Worm (Caenorhabditis elegans) whole organism, midembryonic: ENCODE data around the gene C50F4.4.
A peak's percentile ranks its signal among the peaks of the same experiment; 100 is the strongest.

Source experiments
- T22C8.4 ChIP-seq: fragments of 200-800 bp; sonication (Bioruptor generic); IDR thresholded peaks from 2 replicates; pipeline ENCODE4 v1.3.6; 2022; ENCODE audit warnings: missing genetic modification characterization, missing compliant biosample characterization
- cog-1 ChIP-seq: sonication (generic microtip); optimal IDR thresholded peaks from 2 replicates; lab custom pipeline; 2016; ENCODE audit warnings: missing genetic modification characterization, missing compliant biosample characterization
- flt-1 ChIP-seq: fragments of 200-800 bp; sonication (Bioruptor generic); IDR thresholded peaks from 2 replicates; pipeline ENCODE4 v1.3.6; 2022; ENCODE audit warnings: missing genetic modification characterization, missing compliant biosample characterization
- klf-2 ChIP-seq: fragments of 200-800 bp; sonication (Bioruptor generic); conservative IDR thresholded peaks from 2 replicates; pipeline ENCODE4 v1.3.6; 2022; ENCODE audit warnings: missing genetic modification reagents, missing genetic modification characterization, missing compliant biosample characterization
- med-1 ChIP-seq: sonication (generic microtip); optimal IDR thresholded peaks from 2 replicates; lab custom pipeline; 2017; ENCODE audit warnings: missing genetic modification characterization, mild to moderate bottlenecking, missing compliant biosample characterization, antibody characterized with exemption, missing genetic modification reagents; ENCODE audit not compliant: insufficient read depth
- ref-1 ChIP-seq: fragments of 200-800 bp; sonication (Bioruptor generic); conservative IDR thresholded peaks from 2 replicates; pipeline ENCODE4 v1.3.6; 2022; ENCODE audit warnings: missing genetic modification reagents, missing genetic modification characterization, missing compliant biosample characterization
- tab-1 ChIP-seq: fragments of 200-800 bp; sonication (Bioruptor generic); IDR thresholded peaks from 2 replicates; pipeline ENCODE4 v1.3.6; 2022; ENCODE audit warnings: missing genetic modification characterization, missing compliant biosample characterization
- ztf-23 ChIP-seq: fragments of 200-800 bp; sonication (Bioruptor generic); IDR thresholded peaks from 2 replicates; pipeline ENCODE4 v1.3.6; 2022; ENCODE audit warnings: missing genetic modification reagents, missing genetic modification characterization, missing compliant biosample characterization
- ztf-29 ChIP-seq: fragments of 200-800 bp; sonication (Bioruptor generic); IDR thresholded peaks from 2 replicates; pipeline ENCODE4 v1.3.6; 2022; ENCODE audit warnings: missing genetic modification reagents, missing genetic modification characterization, missing compliant biosample characterization

The C50F4.4 gene

DNA sequence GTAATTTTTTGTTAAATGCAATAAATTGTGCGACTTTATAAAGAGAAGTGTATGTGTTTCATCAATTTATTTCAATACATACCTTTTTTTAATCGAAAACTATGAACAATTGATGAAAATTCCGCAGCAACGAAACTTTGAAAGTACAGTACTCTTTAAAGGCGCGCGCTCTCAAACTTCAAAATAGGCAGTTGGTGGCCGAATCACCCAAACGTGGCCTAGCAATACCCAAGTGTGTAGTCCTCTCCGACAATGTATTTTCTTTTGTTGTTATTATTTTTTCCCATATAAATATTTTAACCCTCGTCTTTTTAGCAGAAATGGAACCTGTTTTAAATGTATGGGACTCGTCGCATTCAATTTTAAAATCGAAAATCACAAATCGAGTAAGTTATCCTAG, at the start of gene C50F4.4:
Gene C50F4.4, plus strand, starts transcription at position 267 of the 400 bp plus-strand sequence.
- TF ChIP-seq flt-1 (GFP tag; lab: Robert Waterston, UW) = no peak
- TF ChIP-seq med-1 (GFP tag; lab: Kevin White, UChicago) = no peak
- no peak for TF ChIP-seq T22C8.4
- TF ChIP-seq ztf-29 (GFP tag; lab: Robert Waterston, UW) = no peak
- no peak for TF ChIP-seq tab-1 (GFP tag; lab: Robert Waterston, UW)
- TF ChIP-seq ztf-23 (GFP tag; lab: Robert Waterston, UW) = 0 out of 2 replicates have a peak, but pooled peaks have one; percentile 15

DNA sequence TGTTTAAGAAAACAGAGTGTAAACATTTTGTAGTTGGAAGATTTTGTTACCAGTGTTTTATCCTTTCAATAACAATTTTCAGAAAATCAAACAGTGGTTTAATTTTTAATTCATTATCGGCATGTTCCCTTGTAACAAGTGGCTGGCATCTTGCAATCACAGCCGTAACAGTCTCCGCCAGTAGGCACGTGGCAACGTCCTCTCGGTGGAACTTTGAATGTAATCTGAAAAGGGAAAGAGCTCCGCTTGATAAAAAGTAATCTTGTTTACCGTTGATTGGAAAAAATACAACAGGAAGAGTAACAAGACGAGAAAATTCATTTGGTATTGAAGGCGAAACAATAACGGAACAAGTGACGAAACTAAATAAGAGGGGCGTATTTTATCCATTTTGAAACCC, 47.2 kb upstream of the C50F4.4 start, which contains the start of gene K06A4.10:
Gene K06A4.10, minus strand, starts transcription at position 390 of the 400 bp plus-strand sequence.
- no peak for TF ChIP-seq T22C8.4
- no peak for TF ChIP-seq ref-1 (GFP tag; lab: Robert Waterston, UW)
- no peak for TF ChIP-seq flt-1 (GFP tag; lab: Robert Waterston, UW)
- no peak for TF ChIP-seq cog-1
- no peak for TF ChIP-seq klf-2 (GFP tag; lab: Robert Waterston, UW)
- TF ChIP-seq ztf-23 (GFP tag; lab: Robert Waterston, UW) = no peak
- TF ChIP-seq tab-1 (GFP tag; lab: Robert Waterston, UW) = no peak
- TF ChIP-seq med-1 (GFP tag; lab: Kevin White, UChicago) = no peak
- TF ChIP-seq ztf-29 (GFP tag; lab: Robert Waterston, UW) = no peak

DNA sequence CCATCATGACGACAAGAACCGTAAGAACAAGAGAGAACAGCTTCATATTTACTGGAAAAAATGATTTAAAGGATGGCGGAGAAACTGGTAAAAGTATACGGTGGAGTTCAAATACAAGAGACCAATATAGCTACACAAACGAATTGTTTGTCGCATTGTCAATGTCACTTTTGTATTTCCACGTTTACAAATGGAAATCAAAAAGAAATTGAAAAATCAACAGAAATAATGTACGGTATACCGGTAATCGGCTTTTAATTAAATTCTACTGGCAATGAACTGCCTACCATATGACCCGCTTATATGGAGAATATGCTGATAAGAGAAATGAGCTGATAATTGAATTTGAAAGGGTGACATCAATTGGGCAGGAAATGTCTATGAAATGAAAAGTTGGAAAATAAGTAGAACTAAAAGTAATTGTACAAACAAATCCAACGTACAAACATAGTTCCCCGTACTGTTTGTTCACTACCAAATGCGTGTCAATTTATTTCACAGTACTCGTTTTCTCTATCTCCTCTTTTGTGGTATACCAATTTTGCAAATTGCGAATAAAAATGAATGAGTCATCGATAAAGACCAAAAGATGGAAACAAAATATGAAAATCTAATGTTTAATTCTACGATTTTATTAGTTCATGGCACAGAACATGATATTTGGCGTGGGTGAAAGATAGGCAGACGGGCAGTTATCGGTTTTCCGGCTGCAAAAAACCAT, 45.0 kb upstream of the C50F4.4 start, which contains the start of gene K06A4.7:
Gene K06A4.7, minus strand, starts transcription at position 51 of the 721 bp plus-strand sequence.
- TF ChIP-seq flt-1 (GFP tag; lab: Robert Waterston, UW) (no peak), ztf-23 (GFP tag; lab: Robert Waterston, UW) (no peak), T22C8.4 (no peak), ztf-29 (GFP tag; lab: Robert Waterston, UW) (no peak), klf-2 (GFP tag; lab: Robert Waterston, UW) (no peak), med-1 (GFP tag; lab: Kevin White, UChicago) (no peak), ref-1 (GFP tag; lab: Robert Waterston, UW) (no peak), cog-1 (no peak), tab-1 (GFP tag; lab: Robert Waterston, UW) (no peak)

DNA sequence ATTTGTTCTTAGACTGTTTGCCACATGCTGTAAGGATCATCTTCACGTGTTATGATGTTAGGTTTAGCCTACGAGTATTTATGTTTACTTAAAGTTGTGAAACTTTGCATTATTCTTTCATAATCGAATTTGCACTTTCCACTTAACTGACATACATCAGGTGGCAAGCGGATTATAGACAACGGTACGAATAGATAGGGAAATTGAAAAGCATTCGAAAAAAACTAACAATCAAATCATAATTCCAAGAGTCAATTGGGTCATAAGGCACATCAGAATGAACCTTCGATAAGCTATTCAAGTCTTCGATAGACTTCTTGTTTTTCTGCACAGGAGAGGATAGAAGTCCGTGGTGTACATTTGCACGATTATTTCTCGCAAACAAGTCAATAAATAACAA, 44.1 kb upstream of the C50F4.4 start:
- no peak for TF ChIP-seq T22C8.4
- TF ChIP-seq ztf-23 (GFP tag; lab: Robert Waterston, UW) = no peak
- TF ChIP-seq tab-1 (GFP tag; lab: Robert Waterston, UW) = no peak

ce11 chrV:9496742-9497141, 39.8 kb upstream of the C50F4.4 start, which contains the start of gene gsnl-1:
TSS of gene gsnl-1 (plus strand) at chrV:9497042.
- TF ChIP-seq tab-1 (GFP tag; lab: Robert Waterston, UW) = no peak
- no peak for TF ChIP-seq flt-1 (GFP tag; lab: Robert Waterston, UW)
- no peak for TF ChIP-seq ztf-29 (GFP tag; lab: Robert Waterston, UW)
- no peak for TF ChIP-seq ref-1 (GFP tag; lab: Robert Waterston, UW)
- TF ChIP-seq klf-2 (GFP tag; lab: Robert Waterston, UW) = no peak
- TF ChIP-seq ztf-23 (GFP tag; lab: Robert Waterston, UW) = no peak
- TF ChIP-seq cog-1 = no peak
- no peak for TF ChIP-seq med-1 (GFP tag; lab: Kevin White, UChicago)
- no peak for TF ChIP-seq T22C8.4

ce11 chrV:9499295-9499694, 37.3 kb upstream of the C50F4.4 start:
- TF ChIP-seq flt-1 (GFP tag; lab: Robert Waterston, UW) (no peak), tab-1 (GFP tag; lab: Robert Waterston, UW) (no peak), med-1 (GFP tag; lab: Kevin White, UChicago) (no peak), T22C8.4 (no peak), cog-1 (no peak), ztf-29 (GFP tag; lab: Robert Waterston, UW) (no peak), ztf-23 (GFP tag; lab: Robert Waterston, UW) (no peak), klf-2 (GFP tag; lab: Robert Waterston, UW) (no peak), ref-1 (GFP tag; lab: Robert Waterston, UW) (no peak)

DNA sequence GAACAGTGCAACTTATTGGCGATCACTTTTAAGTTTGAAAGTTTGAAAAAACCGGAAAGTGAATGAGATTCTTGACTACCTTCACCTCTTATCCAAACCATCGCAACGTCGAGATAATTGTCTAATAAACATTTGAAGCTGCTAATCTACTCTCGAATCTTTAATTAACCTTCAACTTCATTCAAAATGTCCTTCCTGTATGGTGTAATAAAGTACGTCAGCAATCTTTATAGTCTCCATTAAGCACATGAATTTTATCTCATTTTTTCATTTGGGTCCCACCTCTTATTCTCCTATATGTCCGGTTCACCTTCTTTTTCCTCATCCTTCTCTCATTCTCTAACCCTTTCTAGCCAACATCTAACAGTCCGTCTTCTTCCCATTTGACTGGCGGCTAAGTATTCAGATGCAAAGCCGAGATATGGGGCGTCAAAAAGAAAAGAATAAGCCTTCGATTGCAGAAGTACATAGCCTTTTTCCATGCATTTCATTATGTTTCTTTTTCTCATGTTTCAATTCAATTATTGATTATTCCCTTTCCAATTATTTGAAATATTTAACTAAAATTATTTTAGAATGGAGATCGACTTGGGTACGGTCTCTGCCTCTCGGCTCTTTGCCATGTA, 35.6 kb upstream of the C50F4.4 start, which contains the start of gene swt-5:
Gene swt-5, plus strand, starts transcription at position 576 of the 626 bp plus-strand sequence.
- TF ChIP-seq ztf-23 (GFP tag; lab: Robert Waterston, UW) (no peak), tab-1 (GFP tag; lab: Robert Waterston, UW) (no peak), cog-1 (no peak), flt-1 (GFP tag; lab: Robert Waterston, UW) (no peak), ref-1 (GFP tag; lab: Robert Waterston, UW) (no peak), med-1 (GFP tag; lab: Kevin White, UChicago) (no peak), T22C8.4 (no peak), ztf-29 (GFP tag; lab: Robert Waterston, UW) (no peak)

DNA sequence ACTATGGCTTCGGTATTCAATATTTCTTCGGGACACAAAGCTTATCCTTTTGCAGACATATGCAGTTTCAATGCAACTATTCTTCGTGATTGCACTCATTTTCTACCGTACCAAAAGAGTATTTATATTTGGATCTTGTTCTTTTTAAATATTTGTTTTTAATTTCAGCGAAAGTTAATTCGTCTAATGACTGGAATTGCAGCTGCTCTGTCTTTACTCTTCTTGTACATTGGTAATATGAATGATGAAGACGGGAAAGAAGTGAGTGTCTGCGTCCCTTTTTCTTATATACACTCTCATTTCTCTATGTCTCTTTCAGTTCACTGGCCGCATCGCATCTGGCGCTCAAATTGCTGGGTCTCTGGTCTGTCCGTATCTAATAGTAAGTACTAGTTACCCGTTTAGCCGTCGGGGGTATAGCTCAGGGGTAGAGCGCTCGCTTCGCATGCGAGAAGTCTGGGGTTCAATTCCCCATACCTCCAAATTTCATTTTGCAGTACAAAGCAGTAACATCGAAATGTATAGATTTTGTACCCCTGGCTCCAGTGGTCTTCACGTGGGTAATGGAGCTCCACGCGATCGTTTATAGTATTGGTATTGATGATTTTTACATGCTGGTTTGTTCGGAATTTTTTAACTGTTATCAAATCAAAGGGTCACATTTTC, 33.3 kb upstream of the C50F4.4 start:
- peak; percentile 95 for TF ChIP-seq ztf-23 (GFP tag; lab: Robert Waterston, UW)
- peak; percentile 95 for TF ChIP-seq T22C8.4
- TF ChIP-seq klf-2 (GFP tag; lab: Robert Waterston, UW) = peak; percentile 83
- TF ChIP-seq cog-1 = peak; percentile 78
- TF ChIP-seq ztf-29 (GFP tag; lab: Robert Waterston, UW) = peak; percentile 79; the same call in 1 of the 2 replicates
- peak; percentile 41 for TF ChIP-seq med-1 (GFP tag; lab: Kevin White, UChicago)
- TF ChIP-seq flt-1 (GFP tag; lab: Robert Waterston, UW) = peak; percentile 97
- TF ChIP-seq tab-1 (GFP tag; lab: Robert Waterston, UW) = peak; percentile 94
- peak; percentile 84 for TF ChIP-seq ref-1 (GFP tag; lab: Robert Waterston, UW)
